Worm (Caenorhabditis elegans) whole organism, mixed stage, embryonic: ENCODE measurements around the gene W08E12.2.

Source experiments
- ces-1 ChIP-seq: fragments of 150-350 bp; optimal IDR thresholded peaks from 2 replicates; lab custom pipeline; 2014; ENCODE audit warnings: missing biosample characterization, missing genetic modification reagents, missing genetic modification characterization
- lin-13 ChIP-seq: fragments of 150-350 bp; optimal IDR thresholded peaks from 2 replicates; lab custom pipeline; 2014; ENCODE audit warnings: missing biosample characterization, missing genetic modification characterization
- nhr-12 ChIP-seq: fragments of 150-350 bp; optimal IDR thresholded peaks from 2 replicates; lab custom pipeline; 2014; ENCODE audit warnings: missing biosample characterization, missing genetic modification characterization
- nhr-237 ChIP-seq: fragments of 150-350 bp; optimal IDR thresholded peaks from 2 replicates; lab custom pipeline; 2014; ENCODE audit warnings: missing biosample characterization, missing genetic modification characterization
- nhr-76 ChIP-seq: sonication (generic microtip); optimal IDR thresholded peaks from 2 replicates; lab custom pipeline; 2017; ENCODE audit warnings: missing biosample characterization, missing genetic modification characterization
- unc-120 ChIP-seq: sonication (generic microtip); optimal IDR thresholded peaks from 2 replicates; lab custom pipeline; 2017; ENCODE audit warnings: missing genetic modification characterization, missing compliant biosample characterization; ENCODE audit not compliant: poor library complexity, severe bottlenecking
- unc-62 ChIP-seq: fragments of 150-350 bp; optimal IDR thresholded peaks from 2 replicates; lab custom pipeline; 2014; ENCODE audit warnings: missing biosample characterization, missing genetic modification reagents, missing genetic modification characterization

DNA sequence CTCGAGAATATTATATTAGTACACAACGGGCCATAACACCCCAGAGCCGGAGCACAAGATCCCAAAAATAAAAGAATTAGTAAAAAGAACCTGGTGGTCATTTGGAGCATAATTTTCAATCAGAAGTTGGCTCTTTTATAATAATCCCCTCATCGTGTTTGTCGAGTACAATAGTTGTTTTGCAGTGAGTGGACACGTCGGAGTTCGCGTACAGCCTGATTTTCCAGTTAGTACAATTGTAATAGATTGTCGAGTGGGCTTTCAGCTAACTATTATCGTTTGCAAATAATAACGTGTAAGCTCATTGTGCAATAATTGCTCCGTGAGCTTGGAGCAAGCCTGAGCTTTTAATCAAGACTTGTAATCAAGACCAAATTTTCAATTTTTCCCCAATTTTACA, 1.8 kb downstream of the W08E12.2 start, which contains the start of gene W08E12.9:
- TF ChIP-seq lin-13 (tag; lab: Kevin White, UChicago) = no peak
- TF ChIP-seq nhr-12 (tag; lab: Kevin White, UChicago) = no peak
- TF ChIP-seq unc-62 = no peak
- TF ChIP-seq nhr-76 (tag; lab: Kevin White, UChicago) = no peak
- no peak for TF ChIP-seq nhr-237
- no peak for TF ChIP-seq ces-1 (GFP tag; lab: Kevin White, UChicago)
- TF ChIP-seq unc-120 (tag; lab: Kevin White, UChicago) = no peak
